Worm (Caenorhabditis elegans): ENCODE data around the gene irld-18.

- TF ChIP-seq mep-1 (tag; optimal IDR thresholded peaks at IDR 0.05) (no peak), skn-1 (tag; optimal IDR thresholded peaks at IDR 0.05) (no peak), ets-5 (GFP tag; IDR thresholded peaks at IDR 0.05) (no peak), alr-1 (tag; optimal IDR thresholded peaks at IDR 0.05; ENCODE audit: borderline replicate concordance) (no peak), lin-13 (GFP tag; optimal IDR thresholded peaks at IDR 0.05) (no peak), nhr-77 (tag; optimal IDR thresholded peaks at IDR 0.05) (no peak), nhr-71 (tag; optimal IDR thresholded peaks at IDR 0.05) (no peak), ama-1 (optimal IDR thresholded peaks at IDR 0.05) (no peak), C04F5.9 (tag; optimal IDR thresholded peaks at IDR 0.05) (no peak)
Measured at ce11 chrIV:14530031-14530430, 50.8 kb downstream of the irld-18 start.
